Fruit fly (Drosophila melanogaster) whole organism, embryonic: ENCODE results near the gene BTBD9.

ENCODE experiments used
- ATbp ChIP-seq: fragments of 200-800 bp; sonication (Bioruptor generic); optimal IDR thresholded peaks from 2 replicates; lab custom pipeline; 2017; ENCODE audit warnings: missing biosample characterization, mild to moderate bottlenecking, missing genetic modification characterization, missing genetic modification reagents
- CG10431 ChIP-seq: fragments of 200-800 bp; sonication (Bioruptor generic); optimal IDR thresholded peaks from 3 replicates; lab custom pipeline; 2018; ENCODE audit warnings: missing biosample characterization, mild to moderate bottlenecking, missing genetic modification characterization
- CG11398 ChIP-seq: fragments of 200-800 bp; sonication (Bioruptor generic); optimal IDR thresholded peaks from 2 replicates; lab custom pipeline; 2016; ENCODE audit warnings: missing biosample characterization, missing genetic modification characterization
- CG12071 ChIP-seq: fragments of 200-800 bp; sonication (Bioruptor generic); optimal IDR thresholded peaks from 3 replicates; lab custom pipeline; 2018; ENCODE audit warnings: missing biosample characterization, mild to moderate bottlenecking, missing genetic modification characterization
- CG12104 ChIP-seq: fragments of 200-800 bp; sonication (Bioruptor generic); optimal IDR thresholded peaks from 3 replicates; lab custom pipeline; 2016; ENCODE audit warnings: missing biosample characterization, missing genetic modification characterization
- CG12219 ChIP-seq: fragments of 200-800 bp; sonication (Bioruptor generic); optimal IDR thresholded peaks from 3 replicates; lab custom pipeline; 2018; ENCODE audit warnings: missing biosample characterization, mild to moderate bottlenecking, missing genetic modification characterization
- CG1233 ChIP-seq: fragments of 200-800 bp; sonication (Bioruptor generic); optimal IDR thresholded peaks from 4 replicates; lab custom pipeline; 2018; ENCODE audit warnings: missing biosample characterization, mild to moderate bottlenecking, missing genetic modification characterization
- CG13775 ChIP-seq: fragments of 200-800 bp; sonication (Bioruptor generic); optimal IDR thresholded peaks from 3 replicates; lab custom pipeline; 2017; ENCODE audit warnings: missing biosample characterization, mild to moderate bottlenecking, missing genetic modification characterization
- CG13894 ChIP-seq: fragments of 200-800 bp; sonication (Bioruptor generic); optimal IDR thresholded peaks from 3 replicates; lab custom pipeline; 2018; ENCODE audit warnings: missing biosample characterization, mild to moderate bottlenecking, missing genetic modification characterization, moderate library complexity
- CG15601 ChIP-seq: fragments of 200-800 bp; sonication (Bioruptor generic); optimal IDR thresholded peaks from 3 replicates; lab custom pipeline; 2019; ENCODE audit warnings: missing biosample characterization, mild to moderate bottlenecking, missing genetic modification characterization, moderate library complexity
- CG16815 ChIP-seq: fragments of 200-800 bp; sonication (Bioruptor generic); optimal IDR thresholded peaks from 3 replicates; lab custom pipeline; 2017; ENCODE audit warnings: missing biosample characterization, mild to moderate bottlenecking, missing genetic modification characterization
- CG17829 ChIP-seq: fragments of 200-800 bp; optimal IDR thresholded peaks from 2 replicates; lab custom pipeline; 2019; ENCODE audit warnings: missing biosample characterization, mild to moderate bottlenecking, missing genetic modification characterization, moderate library complexity
- CG3065 ChIP-seq: fragments of 200-800 bp; sonication (Bioruptor generic); optimal IDR thresholded peaks from 2 replicates; lab custom pipeline; 2016; ENCODE audit warnings: missing biosample characterization, missing genetic modification characterization
- CG3281 ChIP-seq: fragments of 200-800 bp; sonication (Bioruptor generic); optimal IDR thresholded peaks from 3 replicates; lab custom pipeline; 2017; ENCODE audit warnings: missing biosample characterization, mild to moderate bottlenecking, missing genetic modification characterization
- CG6683 ChIP-seq: fragments of 200-800 bp; sonication (Bioruptor generic); optimal IDR thresholded peaks from 2 replicates; lab custom pipeline; 2017; ENCODE audit warnings: missing biosample characterization, mild to moderate bottlenecking, missing genetic modification characterization, missing genetic modification reagents
- CG6791 ChIP-seq: fragments of 200-800 bp; sonication (Bioruptor generic); IDR thresholded peaks from 3 replicates; pipeline ENCODE4 v1.3.6; 2022; ENCODE audit warnings: missing biosample characterization, missing genetic modification characterization; ENCODE audit not compliant: partially characterized antibody
- Dad ChIP-seq: fragments of 200-800 bp; sonication (Bioruptor generic); optimal IDR thresholded peaks from 3 replicates; lab custom pipeline; 2016; ENCODE audit warnings: missing biosample characterization, missing genetic modification characterization
- Fer1 ChIP-seq: fragments of 200-800 bp; sonication (Bioruptor generic); optimal IDR thresholded peaks from 2 replicates; lab custom pipeline; 2017; ENCODE audit warnings: missing biosample characterization, mild to moderate bottlenecking, missing genetic modification characterization
- HLHmδ ChIP-seq: fragments of 200-800 bp; sonication (Bioruptor generic); optimal IDR thresholded peaks from 2 replicates; lab custom pipeline; 2018; ENCODE audit warnings: missing biosample characterization, mild to moderate bottlenecking, missing genetic modification characterization, moderate library complexity
- Hmr ChIP-seq: fragments of 200-800 bp; sonication (Bioruptor generic); optimal IDR thresholded peaks from 3 replicates; lab custom pipeline; 2017; ENCODE audit warnings: mild to moderate bottlenecking, missing biosample characterization, missing genetic modification reagents, missing genetic modification characterization
- Hr3 ChIP-seq: fragments of 200-800 bp; sonication (Bioruptor generic); optimal IDR thresholded peaks from 3 replicates; lab custom pipeline; 2016; ENCODE audit warnings: missing biosample characterization, missing genetic modification characterization
- Hr78 ChIP-seq, 2 experiments: fragments of 200-800 bp in 1 of 2; fragments of >200 bp in 1 of 2; sonication (Bioruptor generic) in 1 of 2; optimal IDR thresholded peaks; 2 replicates each; lab custom pipeline; 2017 to 2019; ENCODE audit warnings: missing biosample characterization in 2 of 2, missing genetic modification characterization in 2 of 2, mild to moderate bottlenecking in 1 of 2, moderate library complexity in 1 of 2
- Lim3 ChIP-seq: fragments of 200-800 bp; sonication (Bioruptor generic); IDR thresholded peaks from 2 replicates; pipeline ENCODE4 v1.3.6; 2022; ENCODE audit warnings: missing biosample characterization, missing genetic modification characterization
- Rx ChIP-seq: fragments of 200-800 bp; sonication (Bioruptor generic); IDR thresholded peaks from 2 replicates; pipeline ENCODE4 v1.3.6; 2022; ENCODE audit warnings: missing biosample characterization, missing genetic modification characterization
- YL-1 ChIP-seq: fragments of 200-800 bp; sonication (Bioruptor generic); optimal IDR thresholded peaks from 3 replicates; lab custom pipeline; 2017; ENCODE audit warnings: missing biosample characterization, mild to moderate bottlenecking, missing genetic modification characterization
- amos ChIP-seq: fragments of 200-800 bp; sonication (Bioruptor generic); IDR thresholded peaks from 2 replicates; pipeline ENCODE4 v1.3.6; 2022; ENCODE audit warnings: missing biosample characterization, missing genetic modification characterization; ENCODE audit not compliant: partially characterized antibody
- bowl ChIP-seq: fragments of 200-800 bp; sonication (Bioruptor generic); IDR thresholded peaks from 2 replicates; pipeline ENCODE4 v1.3.6; 2022; ENCODE audit warnings: missing biosample characterization, missing genetic modification characterization
- bsh ChIP-seq, 2 experiments: fragments of 200-800 bp; sonication (Bioruptor generic); optimal IDR thresholded peaks; 2 replicates each; lab custom pipeline; 2017 to 2018; ENCODE audit warnings: mild to moderate bottlenecking in 2 of 2, missing biosample characterization in 2 of 2, missing genetic modification characterization in 2 of 2, moderate library complexity in 1 of 2
- cad ChIP-seq: fragments of >200 bp; optimal IDR thresholded peaks from 2 replicates; lab custom pipeline; 2017; ENCODE audit warnings: missing biosample characterization, missing genetic modification characterization
- cato ChIP-seq: fragments of 200-800 bp; sonication (Bioruptor generic); optimal IDR thresholded peaks from 2 replicates; lab custom pipeline; 2016; ENCODE audit warnings: missing biosample characterization, missing genetic modification characterization, borderline replicate concordance
- crc ChIP-seq: fragments of 200-800 bp; sonication (Bioruptor generic); optimal IDR thresholded peaks from 2 replicates; lab custom pipeline; 2016; ENCODE audit warnings: missing biosample characterization, missing genetic modification characterization
- ewg ChIP-seq: fragments of 200-800 bp; sonication (Bioruptor generic); optimal IDR thresholded peaks from 3 replicates; lab custom pipeline; 2017; ENCODE audit warnings: mild to moderate bottlenecking, missing biosample characterization, missing genetic modification reagents, missing genetic modification characterization
- exex ChIP-seq: fragments of 200-800 bp; sonication (Bioruptor generic); optimal IDR thresholded peaks from 4 replicates; lab custom pipeline; 2018; ENCODE audit warnings: missing biosample characterization, mild to moderate bottlenecking, missing genetic modification characterization, moderate library complexity
- gsb-n ChIP-seq: fragments of 200-800 bp; sonication (Bioruptor generic); optimal IDR thresholded peaks from 3 replicates; lab custom pipeline; 2018; ENCODE audit warnings: missing biosample characterization, mild to moderate bottlenecking, missing genetic modification characterization
- hkb ChIP-seq, 2 experiments: fragments of 200-800 bp in 1 of 2; fragments of >200 bp in 1 of 2; sonication (Bioruptor generic) in 1 of 2; IDR thresholded peaks in 1 of 2; optimal IDR thresholded peaks in 1 of 2; 2 replicates each; pipeline versions ENCODE4 v1.3.6 to Lab custom; 2017 to 2022; ENCODE audit warnings: missing biosample characterization in 1 of 2, missing genetic modification characterization in 1 of 2
- inv ChIP-seq: fragments of 200-800 bp; sonication (Bioruptor generic); IDR thresholded peaks from 2 replicates; pipeline ENCODE4 v1.3.6; 2022; ENCODE audit warnings: missing biosample characterization, missing genetic modification characterization; ENCODE audit not compliant: partially characterized antibody
- lab ChIP-seq: fragments of 200-800 bp; sonication (Bioruptor generic); optimal IDR thresholded peaks from 3 replicates; lab custom pipeline; 2017; ENCODE audit warnings: missing biosample characterization, missing genetic modification characterization, mild to moderate bottlenecking, moderate library complexity, missing genetic modification reagents
- mld ChIP-seq: fragments of 200-800 bp; sonication (Bioruptor generic); IDR thresholded peaks from 3 replicates; pipeline ENCODE4 v1.3.6; 2022; ENCODE audit warnings: missing biosample characterization, missing genetic modification characterization; ENCODE audit not compliant: partially characterized antibody
- otp ChIP-seq: fragments of 200-800 bp; sonication (Bioruptor generic); IDR thresholded peaks from 3 replicates; pipeline ENCODE4, ENCODE4 v1.3.6; 2022; ENCODE audit warnings: missing biosample characterization, missing genetic modification characterization
- sna ChIP-seq: fragments of 200-800 bp; sonication (Bioruptor generic); IDR thresholded peaks from 2 replicates; pipeline ENCODE4 v1.3.6; 2022; ENCODE audit warnings: missing biosample characterization, missing genetic modification characterization; ENCODE audit not compliant: partially characterized antibody
- ssp ChIP-seq: fragments of 200-800 bp; sonication (Bioruptor generic); IDR thresholded peaks from 2 replicates; pipeline ENCODE4 v1.3.6; 2022; ENCODE audit warnings: missing biosample characterization, missing genetic modification characterization
- sug ChIP-seq: fragments of 200-800 bp; optimal IDR thresholded peaks from 2 replicates; lab custom pipeline; 2019; ENCODE audit warnings: missing biosample characterization, mild to moderate bottlenecking, missing genetic modification characterization, moderate library complexity
- unpg ChIP-seq: fragments of 200-800 bp; sonication (Bioruptor generic); optimal IDR thresholded peaks from 3 replicates; lab custom pipeline; 2018; ENCODE audit warnings: missing biosample characterization, mild to moderate bottlenecking, missing genetic modification characterization, moderate library complexity
- vvl ChIP-seq: fragments of 200-800 bp; sonication (Bioruptor generic); IDR thresholded peaks from 2 replicates; pipeline ENCODE4 v1.3.6; 2022; ENCODE audit warnings: missing biosample characterization, missing genetic modification characterization
- wdn ChIP-seq: fragments of 200-800 bp; sonication (Bioruptor generic); IDR thresholded peaks from 2 replicates; pipeline ENCODE4 v1.3.6; 2022; ENCODE audit warnings: missing biosample characterization, missing genetic modification characterization
- wek ChIP-seq: fragments of 200-800 bp; sonication (Bioruptor generic); optimal IDR thresholded peaks from 3 replicates; lab custom pipeline; 2018; ENCODE audit warnings: missing biosample characterization, mild to moderate bottlenecking, missing genetic modification characterization, moderate library complexity

BTBD9 gene

dm6 chrX:10744773-10745589 is 23.4 kb upstream of the BTBD9 start, which contains the start of gene stx (continued):
- peak; percentile 46 for TF ChIP-seq Hmr (GFP tag; lab: Kevin White, UChicago)
- peak; percentile 51 for TF ChIP-seq Fer1 (GFP tag; lab: Kevin White, UChicago)
- TF ChIP-seq CG13775 (GFP tag; lab: Kevin White, UChicago): peak; percentile 5
- TF ChIP-seq ewg (GFP tag; lab: Kevin White, UChicago): no peak
- TF ChIP-seq sna (GFP tag; lab: Robert Waterston, UW): peak; percentile 98
- TF ChIP-seq amos (GFP tag; lab: Robert Waterston, UW): peak; percentile 98
- TF ChIP-seq CG3281 (GFP tag; lab: Kevin White, UChicago): peak; percentile 8
- TF ChIP-seq cato (GFP tag; lab: Kevin White, UChicago): no peak
- peak; percentile 49 for TF ChIP-seq YL-1
- peak; percentile 28 for TF ChIP-seq CG10431 (GFP tag; lab: Kevin White, UChicago)
- TF ChIP-seq HLHmδ: peak; percentile 91
- TF ChIP-seq crc: no peak
- peak; percentile 35 for TF ChIP-seq vvl (GFP tag; lab: Robert Waterston, UW)
- no peak for TF ChIP-seq unpg (GFP tag; lab: Kevin White, UChicago)
- TF ChIP-seq hkb (optimal IDR thresholded peaks at IDR 0.05; lab: Kevin White, UChicago): peak; percentile 16
- peak; percentile 50 for TF ChIP-seq hkb (GFP tag; IDR thresholded peaks at IDR 0.05; lab: Robert Waterston, UW)
- no peak for TF ChIP-seq CG6683 (GFP tag; lab: Kevin White, UChicago)
- peak; percentile 31 for TF ChIP-seq CG12104
- TF ChIP-seq exex: peak; percentile 9
- no peak for TF ChIP-seq CG1233 (GFP tag; lab: Kevin White, UChicago)
- TF ChIP-seq CG11398 (GFP tag; lab: Kevin White, UChicago): peak; percentile 11
- no peak for TF ChIP-seq Hr3
- TF ChIP-seq gsb-n (tag; lab: Kevin White, UChicago): peak; percentile 2
- peak; percentile 17; the same call in 1 of the 2 replicates for TF ChIP-seq Rx (GFP tag; lab: Robert Waterston, UW)
- TF ChIP-seq mld: peak; percentile 95
- no peak for TF ChIP-seq CG3065 (GFP tag; lab: Kevin White, UChicago)
- TF ChIP-seq CG12071 (GFP tag; lab: Kevin White, UChicago): peak; percentile 47
- peak in 1 of 2 experiments; percentile 50 for TF ChIP-seq Hr78 (GFP tag; optimal IDR thresholded peaks at IDR 0.05; lab: Kevin White, UChicago)
- TF ChIP-seq CG6791 (GFP tag; lab: Robert Waterston, UW): peak; percentile 96
- TF ChIP-seq Dad: no peak
- TF ChIP-seq cad (GFP tag; lab: Kevin White, UChicago): no peak
- TF ChIP-seq ssp (GFP tag; lab: Robert Waterston, UW): peak; percentile 50
- peak in 1 of 2 experiments; percentile 15 for TF ChIP-seq bsh (GFP tag; optimal IDR thresholded peaks at IDR 0.05; lab: Kevin White, UChicago)
- peak; percentile 8 for TF ChIP-seq CG15601 (tag; lab: Kevin White, UChicago)
- TF ChIP-seq CG16815 (GFP tag; lab: Kevin White, UChicago): no peak
- peak; percentile 22 for TF ChIP-seq CG13894 (tag; lab: Kevin White, UChicago)
- TF ChIP-seq wdn: peak; percentile 35; the same call in 1 of the 2 replicates
- TF ChIP-seq ATbp (GFP tag; lab: Kevin White, UChicago): peak; percentile 34
- TF ChIP-seq bowl: 0 out of 2 replicates have a peak, but pooled peaks have one; percentile 38
- TF ChIP-seq sug (tag; lab: Kevin White, UChicago): peak; percentile 42
- no peak for TF ChIP-seq Lim3 (GFP tag; lab: Robert Waterston, UW)
- TF ChIP-seq lab (GFP tag; lab: Kevin White, UChicago): peak; percentile 65
- TF ChIP-seq inv (GFP tag; lab: Robert Waterston, UW): peak; percentile 99
- TF ChIP-seq otp (GFP tag; lab: Robert Waterston, UW): peak; percentile 48; the same call in 1 of the 3 replicates
- peak; percentile 10 for TF ChIP-seq CG17829
- TF ChIP-seq CG12219 (GFP tag; lab: Kevin White, UChicago): peak; percentile 9
- TF ChIP-seq wek (GFP tag; lab: Kevin White, UChicago): peak; percentile 69
